Fruit fly (Drosophila melanogaster) whole organism, embryonic: ENCODE data around the gene PIG-T.

ENCODE experiments used
- Ada2b ChIP-seq: fragments of 200-800 bp; sonication (Bioruptor generic); IDR thresholded peaks from 2 replicates; pipeline ENCODE4 v1.3.6; 2022; ENCODE audit warnings: missing biosample characterization, missing genetic modification characterization
- Atf-2 ChIP-seq: fragments of 200-800 bp; sonication (Bioruptor generic); optimal IDR thresholded peaks from 2 replicates; lab custom pipeline; 2016; ENCODE audit warnings: missing biosample characterization, missing genetic modification characterization
- CG1024 ChIP-seq: fragments of 200-800 bp; sonication (Bioruptor generic); IDR thresholded peaks from 2 replicates; pipeline ENCODE4 v1.3.6; 2022; ENCODE audit warnings: missing biosample characterization, missing genetic modification characterization
- CG14710 ChIP-seq: fragments of 200-800 bp; sonication (Bioruptor generic); optimal IDR thresholded peaks from 3 replicates; lab custom pipeline; 2019; ENCODE audit warnings: missing biosample characterization, mild to moderate bottlenecking, missing genetic modification characterization, moderate library complexity
- CG15601 ChIP-seq: fragments of 200-800 bp; sonication (Bioruptor generic); optimal IDR thresholded peaks from 3 replicates; lab custom pipeline; 2019; ENCODE audit warnings: missing biosample characterization, mild to moderate bottlenecking, missing genetic modification characterization, moderate library complexity
- CG3163 ChIP-seq: fragments of 200-800 bp; sonication (Bioruptor generic); optimal IDR thresholded peaks from 3 replicates; lab custom pipeline; 2016; ENCODE audit warnings: missing biosample characterization, missing genetic modification characterization
- CG9797 ChIP-seq: fragments of 200-800 bp; sonication (Bioruptor generic); optimal IDR thresholded peaks from 3 replicates; lab custom pipeline; 2018; ENCODE audit warnings: missing biosample characterization, mild to moderate bottlenecking, missing genetic modification characterization
- Dfd ChIP-seq, 2 experiments: fragments of >200 bp; optimal IDR thresholded peaks; 2 replicates each; lab custom pipeline; 2017; ENCODE audit warnings: missing biosample characterization in 2 of 2, missing genetic modification characterization in 2 of 2
- HLH54F ChIP-seq: fragments of 200-800 bp; sonication (Bioruptor generic); optimal IDR thresholded peaks from 3 replicates; lab custom pipeline; 2016; ENCODE audit warnings: missing biosample characterization, missing genetic modification characterization
- pan ChIP-seq, 4 experiments: fragments of >200 bp in 3 of 4; fragments of 200-800 bp in 1 of 4; sonication (Bioruptor generic) in 1 of 4; optimal IDR thresholded peaks in 3 of 4; IDR thresholded peaks in 1 of 4; 2 replicates each; pipeline versions ENCODE4 v1.3.6 to Lab custom; 2017 to 2022; ENCODE audit warnings: missing biosample characterization in 2 of 4, missing genetic modification characterization in 2 of 4, mixed read lengths in 1 of 4

DNA sequence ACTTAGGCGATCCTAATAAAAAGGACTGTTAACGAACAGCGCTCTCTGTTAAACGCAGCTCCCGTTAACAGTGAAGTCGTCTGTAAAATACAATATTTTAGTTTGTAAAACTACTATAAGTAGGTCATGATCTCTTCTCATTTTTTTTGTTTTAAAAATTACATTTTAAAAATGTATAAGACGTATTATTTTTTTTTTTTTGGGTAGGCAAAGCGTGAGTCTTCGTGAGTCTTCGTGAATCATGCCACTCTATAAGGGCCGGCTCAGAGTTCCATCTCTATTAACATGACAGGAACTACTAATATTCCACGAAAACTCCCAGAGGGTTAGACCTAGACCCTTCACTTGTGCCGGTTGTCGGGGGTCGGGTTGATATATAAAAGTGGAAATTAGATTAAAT, 15.6 kb upstream of the PIG-T start:
- TF ChIP-seq Atf-2, result no peak
- TF ChIP-seq Dfd (GFP tag; optimal IDR thresholded peaks at IDR 0.05; lab: Kevin White, UChicago), result no peak
- TF ChIP-seq CG9797 (GFP tag; lab: Kevin White, UChicago), result no peak
- no peak for TF ChIP-seq CG3163 (GFP tag; lab: Kevin White, UChicago)
- no peak for TF ChIP-seq HLH54F (GFP tag; lab: Kevin White, UChicago)
- no peak for TF ChIP-seq pan (optimal IDR thresholded peaks at IDR 0.05; lab: Kevin White, UChicago)
- TF ChIP-seq pan (GFP tag; optimal IDR thresholded peaks at IDR 0.05 in 1 of 2, IDR thresholded peaks at IDR 0.05 in 1 of 2), result no peak
- TF ChIP-seq CG1024, result no peak
- no peak for TF ChIP-seq Ada2b (GFP tag; lab: Robert Waterston, UW)
- TF ChIP-seq CG14710 (tag; lab: Kevin White, UChicago), result no peak
- TF ChIP-seq CG15601 (tag; lab: Kevin White, UChicago), result no peak
